Worm (Caenorhabditis elegans): Measurements from ENCODE around the gene basl-1.

basl-1 gene

ce11 chrIII:5599958-5600357, 14.8 kb upstream of the basl-1 start, which contains the start of gene wdr-37:
Gene wdr-37, minus strand, starts transcription at chrIII:5600058.
- TF ChIP-seq unc-62 (GFP tag; optimal IDR thresholded peaks at IDR 0.05), result no peak

ce11 chrIII:5601999-5602398, 12.7 kb upstream of the basl-1 start:
- no peak for TF ChIP-seq unc-62 (GFP tag; optimal IDR thresholded peaks at IDR 0.05)

ce11 chrIII:5603439-5603986, 11.2 kb upstream of the basl-1 start, which contains the start of gene madf-11:
Gene madf-11, minus strand, starts transcription at chrIII:5603489.
- TF ChIP-seq unc-62 (GFP tag; optimal IDR thresholded peaks at IDR 0.05), result no peak

ce11 chrIII:5604080-5604479, 10.7 kb upstream of the basl-1 start, which contains the start of gene xnd-1:
Gene xnd-1, plus strand, starts transcription at chrIII:5604460.
- TF ChIP-seq unc-62 (GFP tag; optimal IDR thresholded peaks at IDR 0.05), result no peak

- TF ChIP-seq unc-62 (GFP tag; optimal IDR thresholded peaks at IDR 0.05), result no peak
Measured at ce11 chrIII:5610276-5610675, 4.5 kb upstream of the basl-1 start, which contains the start of gene C05D2.8. Gene C05D2.8, minus strand, starts transcription at chrIII:5610346.

- TF ChIP-seq unc-62 (GFP tag; optimal IDR thresholded peaks at IDR 0.05), result no peak
Measured at ce11 chrIII:5611604-5612324, 3.0 kb upstream of the basl-1 start, which contains the start of gene bas-1. Gene bas-1, plus strand, starts transcription at chrIII:5612274.

ce11 chrIII:5615675-5616074, 927 bp downstream of the basl-1 start:
- no peak for TF ChIP-seq unc-62 (GFP tag; optimal IDR thresholded peaks at IDR 0.05)

ce11 chrIII:5620186-5620585, 5.4 kb downstream of the basl-1 start:
- TF ChIP-seq unc-62 (GFP tag; optimal IDR thresholded peaks at IDR 0.05), result no peak

- no peak for TF ChIP-seq unc-62 (GFP tag; optimal IDR thresholded peaks at IDR 0.05)
Measured at ce11 chrIII:5621236-5621635, 6.5 kb downstream of the basl-1 start.

ce11 chrIII:5622232-5623009, 7.7 kb downstream of the basl-1 start:
- no peak for TF ChIP-seq unc-62 (GFP tag; optimal IDR thresholded peaks at IDR 0.05)

ce11 chrIII:5623418-5623817, 8.7 kb downstream of the basl-1 start:
- no peak for TF ChIP-seq unc-62 (GFP tag; optimal IDR thresholded peaks at IDR 0.05)

- no peak for TF ChIP-seq unc-62 (GFP tag; optimal IDR thresholded peaks at IDR 0.05)
Measured at ce11 chrIII:5624835-5625234, 10.1 kb downstream of the basl-1 start, which contains the start of gene daf-4. Gene daf-4, plus strand, starts transcription at chrIII:5625135.

ce11 chrIII:5629225-5629624, 14.5 kb downstream of the basl-1 start:
- no peak for TF ChIP-seq unc-62 (GFP tag; optimal IDR thresholded peaks at IDR 0.05)

ce11 chrIII:5630350-5630749, 15.6 kb downstream of the basl-1 start:
- TF ChIP-seq unc-62 (GFP tag; optimal IDR thresholded peaks at IDR 0.05), result no peak

- TF ChIP-seq unc-62 (GFP tag; optimal IDR thresholded peaks at IDR 0.05), result no peak
Measured at ce11 chrIII:5632426-5632976, 17.8 kb downstream of the basl-1 start.

ce11 chrIII:5634509-5634908, 19.8 kb downstream of the basl-1 start:
- no peak for TF ChIP-seq unc-62 (GFP tag; optimal IDR thresholded peaks at IDR 0.05)
